Fruit fly (Drosophila melanogaster) whole organism, embryonic: Measurements from ENCODE around the gene CG13884.

Experiments used
- Ada2b ChIP-seq: fragments of 200-800 bp; sonication (Bioruptor generic); IDR thresholded peaks from 2 replicates; pipeline ENCODE4 v1.3.6; 2022; ENCODE audit warnings: missing biosample characterization, missing genetic modification characterization
- Adf1 ChIP-seq: fragments of 200-800 bp; sonication (Bioruptor generic); IDR thresholded peaks from 2 replicates; pipeline ENCODE4 v1.3.6; 2022; ENCODE audit warnings: missing biosample characterization, missing genetic modification characterization
- BtbVII ChIP-seq: fragments of 200-800 bp; sonication (Bioruptor generic); optimal IDR thresholded peaks from 3 replicates; lab custom pipeline; 2017; ENCODE audit warnings: missing biosample characterization, mild to moderate bottlenecking, missing genetic modification characterization
- CG11085 ChIP-seq: fragments of 200-800 bp; sonication (Bioruptor generic); IDR thresholded peaks from 2 replicates; pipeline ENCODE4 v1.3.6; 2022; ENCODE audit warnings: missing biosample characterization, missing genetic modification characterization
- CG11093 ChIP-seq: fragments of 200-800 bp; sonication (Bioruptor generic); IDR thresholded peaks from 3 replicates; pipeline ENCODE4 v1.3.6; 2022; ENCODE audit warnings: missing biosample characterization, missing genetic modification characterization
- CG11723 ChIP-seq: fragments of 200-800 bp; sonication (Bioruptor generic); optimal IDR thresholded peaks from 2 replicates; lab custom pipeline; 2017; ENCODE audit warnings: missing biosample characterization, mild to moderate bottlenecking, missing genetic modification characterization
- CG12155 ChIP-seq: fragments of 200-800 bp; sonication (Bioruptor generic); optimal IDR thresholded peaks from 3 replicates; lab custom pipeline; 2016; ENCODE audit warnings: missing biosample characterization, missing genetic modification characterization
- CG12299 ChIP-seq: fragments of 200-800 bp; sonication (Bioruptor generic); optimal IDR thresholded peaks from 2 replicates; lab custom pipeline; 2018; ENCODE audit warnings: missing biosample characterization, mild to moderate bottlenecking, missing genetic modification characterization
- CG13287 ChIP-seq: fragments of 200-800 bp; sonication (Bioruptor generic); IDR thresholded peaks from 2 replicates; pipeline ENCODE4 v1.3.6; 2022; ENCODE audit warnings: missing biosample characterization, missing genetic modification characterization; ENCODE audit not compliant: partially characterized antibody
- CG14965 ChIP-seq: fragments of 200-800 bp; sonication (Bioruptor generic); optimal IDR thresholded peaks from 2 replicates; lab custom pipeline; 2016; ENCODE audit warnings: missing biosample characterization, missing genetic modification characterization, borderline replicate concordance
- CG17359 ChIP-seq: fragments of 200-800 bp; sonication (Bioruptor generic); optimal IDR thresholded peaks from 3 replicates; lab custom pipeline; 2018; ENCODE audit warnings: missing biosample characterization, mild to moderate bottlenecking, missing genetic modification characterization, moderate library complexity
- CG18262 ChIP-seq: fragments of 200-800 bp; optimal IDR thresholded peaks from 3 replicates; lab custom pipeline; 2019; ENCODE audit warnings: missing biosample characterization, mild to moderate bottlenecking, missing genetic modification characterization, moderate library complexity
- CrebB ChIP-seq: fragments of 200-800 bp; sonication (Bioruptor generic); optimal IDR thresholded peaks from 3 replicates; lab custom pipeline; 2018; ENCODE audit warnings: missing biosample characterization, mild to moderate bottlenecking, missing genetic modification characterization
- D ChIP-seq, 2 experiments: fragments of 200-800 bp in 1 of 2; fragments of >200 bp in 1 of 2; sonication (Bioruptor generic) in 1 of 2; optimal IDR thresholded peaks; 2 replicates in 1 of 2; 3 replicates in 1 of 2; lab custom pipeline; 2017; ENCODE audit warnings: mild to moderate bottlenecking in 1 of 2, missing biosample characterization in 1 of 2, missing genetic modification characterization in 1 of 2, missing genetic modification reagents in 1 of 2
- Dbx ChIP-seq: fragments of 200-800 bp; sonication (Bioruptor generic); IDR thresholded peaks from 3 replicates; pipeline ENCODE4 v1.3.6; 2022; ENCODE audit warnings: missing biosample characterization, missing genetic modification characterization
- Deaf1 ChIP-seq: fragments of 200-800 bp; optimal IDR thresholded peaks from 3 replicates; lab custom pipeline; 2019; ENCODE audit warnings: missing biosample characterization, mild to moderate bottlenecking, missing genetic modification characterization, moderate library complexity
- Dip3 ChIP-seq: fragments of 200-800 bp; sonication (Bioruptor generic); optimal IDR thresholded peaks from 3 replicates; lab custom pipeline; 2016; ENCODE audit warnings: missing biosample characterization, missing genetic modification characterization
- Ets65A ChIP-seq: fragments of 200-800 bp; sonication (Bioruptor generic); peaks from one replicate; lab custom pipeline; 2016; ENCODE audit warnings: missing biosample characterization, missing genetic modification characterization
- Ets97D ChIP-seq: fragments of 200-800 bp; sonication (Bioruptor generic); optimal IDR thresholded peaks from 3 replicates; lab custom pipeline; 2016; ENCODE audit warnings: missing biosample characterization, missing genetic modification characterization
- Fer1 ChIP-seq: fragments of 200-800 bp; sonication (Bioruptor generic); optimal IDR thresholded peaks from 2 replicates; lab custom pipeline; 2017; ENCODE audit warnings: missing biosample characterization, mild to moderate bottlenecking, missing genetic modification characterization
- Fer2 ChIP-seq: fragments of 200-800 bp; sonication (Bioruptor generic); optimal IDR thresholded peaks from 2 replicates; lab custom pipeline; 2018; ENCODE audit warnings: missing biosample characterization, mild to moderate bottlenecking, missing genetic modification characterization, moderate library complexity
- Jarid2 ChIP-seq: fragments of 200-800 bp; sonication (Bioruptor generic); optimal IDR thresholded peaks from 3 replicates; lab custom pipeline; 2017; ENCODE audit warnings: mild to moderate bottlenecking, missing biosample characterization, missing genetic modification reagents, missing genetic modification characterization
- NFAT ChIP-seq: fragments of 200-800 bp; sonication (Bioruptor generic); IDR thresholded peaks from 2 replicates; pipeline ENCODE4 v1.3.6; 2022; ENCODE audit warnings: missing biosample characterization, missing genetic modification characterization
- Sox102F ChIP-seq: fragments of 200-800 bp; sonication (Bioruptor generic); optimal IDR thresholded peaks from 2 replicates; lab custom pipeline; 2018; ENCODE audit warnings: missing biosample characterization, mild to moderate bottlenecking, missing genetic modification characterization, moderate library complexity
- Trl ChIP-seq, 3 experiments: fragments of >200 bp in 2 of 3; fragments of 200-800 bp in 1 of 3; sonication (Bioruptor generic) in 1 of 3; optimal IDR thresholded peaks; 2 replicates in 1 of 3; 3 replicates in 2 of 3; lab custom pipeline; 2016 to 2017; ENCODE audit warnings: missing biosample characterization in 1 of 3, missing genetic modification characterization in 1 of 3
- ash1 ChIP-seq: fragments of 200-800 bp; sonication (Bioruptor generic); optimal IDR thresholded peaks from 2 replicates; lab custom pipeline; 2018; ENCODE audit warnings: missing biosample characterization, mild to moderate bottlenecking, missing genetic modification characterization
- corto ChIP-seq: fragments of 200-800 bp; sonication (Bioruptor generic); optimal IDR thresholded peaks from 2 replicates; lab custom pipeline; 2016; ENCODE audit warnings: missing biosample characterization, mild to moderate bottlenecking, missing genetic modification characterization, moderate library complexity
- crol ChIP-seq: fragments of 200-800 bp; sonication (Bioruptor generic); IDR thresholded peaks from 2 replicates; pipeline ENCODE4 v1.3.6; 2022; ENCODE audit warnings: missing biosample characterization, missing genetic modification characterization
- dmrt99B ChIP-seq: fragments of 200-800 bp; sonication (Bioruptor generic); optimal IDR thresholded peaks from 2 replicates; lab custom pipeline; 2018; ENCODE audit warnings: missing biosample characterization, mild to moderate bottlenecking, missing genetic modification characterization, moderate library complexity
- fd3F ChIP-seq: fragments of 200-800 bp; sonication (Bioruptor generic); optimal IDR thresholded peaks from 2 replicates; lab custom pipeline; 2018; ENCODE audit warnings: missing biosample characterization, mild to moderate bottlenecking, missing genetic modification characterization, moderate library complexity
- gce ChIP-seq: fragments of 200-800 bp; sonication (Bioruptor generic); IDR thresholded peaks from 3 replicates; pipeline ENCODE4 v1.3.6; 2022; ENCODE audit warnings: missing biosample characterization, missing genetic modification characterization
- gem ChIP-seq: fragments of 200-800 bp; sonication (Bioruptor generic); optimal IDR thresholded peaks from 2 replicates; lab custom pipeline; 2019; ENCODE audit warnings: missing biosample characterization, mild to moderate bottlenecking, missing genetic modification characterization, moderate library complexity
- gsb ChIP-seq: fragments of 200-800 bp; sonication (Bioruptor generic); IDR thresholded peaks from 2 replicates; pipeline ENCODE4 v1.3.6; 2022; ENCODE audit warnings: missing biosample characterization, missing genetic modification characterization
- jumu ChIP-seq: fragments of 200-800 bp; sonication (Bioruptor generic); optimal IDR thresholded peaks from 3 replicates; lab custom pipeline; 2016; ENCODE audit warnings: missing biosample characterization, missing genetic modification characterization
- lab ChIP-seq: fragments of 200-800 bp; sonication (Bioruptor generic); optimal IDR thresholded peaks from 3 replicates; lab custom pipeline; 2017; ENCODE audit warnings: missing biosample characterization, missing genetic modification characterization, mild to moderate bottlenecking, moderate library complexity, missing genetic modification reagents
- pfk ChIP-seq: fragments of 200-800 bp; sonication (Bioruptor generic); optimal IDR thresholded peaks from 2 replicates; lab custom pipeline; 2018; ENCODE audit warnings: missing biosample characterization, mild to moderate bottlenecking, missing genetic modification characterization, moderate library complexity
- pho ChIP-seq: fragments of 200-800 bp; sonication (Bioruptor generic); optimal IDR thresholded peaks from 2 replicates; lab custom pipeline; 2016; ENCODE audit warnings: missing biosample characterization, missing genetic modification characterization
- pzg ChIP-seq: fragments of 200-800 bp; sonication (Bioruptor generic); optimal IDR thresholded peaks from 3 replicates; lab custom pipeline; 2018; ENCODE audit warnings: missing biosample characterization, mild to moderate bottlenecking, missing genetic modification characterization, moderate library complexity
- schlank ChIP-seq: fragments of 200-800 bp; sonication (Bioruptor generic); optimal IDR thresholded peaks from 2 replicates; lab custom pipeline; 2018; ENCODE audit warnings: missing biosample characterization, mild to moderate bottlenecking, missing genetic modification characterization
- sd ChIP-seq: fragments of 200-800 bp; sonication (Bioruptor generic); optimal IDR thresholded peaks from 3 replicates; lab custom pipeline; 2018; ENCODE audit warnings: missing biosample characterization, mild to moderate bottlenecking, missing genetic modification characterization, moderate library complexity
- slbo ChIP-seq: fragments of 200-800 bp; sonication (Bioruptor generic); IDR thresholded peaks from 2 replicates; pipeline ENCODE4 v1.3.6; 2022; ENCODE audit warnings: missing biosample characterization, missing genetic modification characterization
- sob ChIP-seq: fragments of 200-800 bp; sonication (Bioruptor generic); IDR thresholded peaks from 2 replicates; pipeline ENCODE4 v1.3.6; 2022; ENCODE audit warnings: missing biosample characterization, missing genetic modification characterization
- stwl ChIP-seq: fragments of 200-800 bp; sonication (Bioruptor generic); optimal IDR thresholded peaks from 3 replicates; lab custom pipeline; 2018; ENCODE audit warnings: missing biosample characterization, mild to moderate bottlenecking, missing genetic modification characterization, moderate library complexity
- tap ChIP-seq: fragments of 200-800 bp; optimal IDR thresholded peaks from 3 replicates; lab custom pipeline; 2019; ENCODE audit warnings: missing biosample characterization, mild to moderate bottlenecking, missing genetic modification characterization, moderate library complexity
- toy ChIP-seq: fragments of 200-800 bp; sonication (Bioruptor generic); IDR thresholded peaks from 2 replicates; pipeline ENCODE4 v1.3.6; 2022; ENCODE audit warnings: missing biosample characterization, missing genetic modification characterization
- ttk ChIP-seq: fragments of 200-800 bp; sonication (Bioruptor generic); IDR thresholded peaks from 2 replicates; pipeline ENCODE4 v2.1.2; 2022; ENCODE audit warnings: missing biosample characterization, missing genetic modification characterization
- unpg ChIP-seq: fragments of 200-800 bp; sonication (Bioruptor generic); optimal IDR thresholded peaks from 3 replicates; lab custom pipeline; 2018; ENCODE audit warnings: missing biosample characterization, mild to moderate bottlenecking, missing genetic modification characterization, moderate library complexity

CG13884 gene

DNA sequence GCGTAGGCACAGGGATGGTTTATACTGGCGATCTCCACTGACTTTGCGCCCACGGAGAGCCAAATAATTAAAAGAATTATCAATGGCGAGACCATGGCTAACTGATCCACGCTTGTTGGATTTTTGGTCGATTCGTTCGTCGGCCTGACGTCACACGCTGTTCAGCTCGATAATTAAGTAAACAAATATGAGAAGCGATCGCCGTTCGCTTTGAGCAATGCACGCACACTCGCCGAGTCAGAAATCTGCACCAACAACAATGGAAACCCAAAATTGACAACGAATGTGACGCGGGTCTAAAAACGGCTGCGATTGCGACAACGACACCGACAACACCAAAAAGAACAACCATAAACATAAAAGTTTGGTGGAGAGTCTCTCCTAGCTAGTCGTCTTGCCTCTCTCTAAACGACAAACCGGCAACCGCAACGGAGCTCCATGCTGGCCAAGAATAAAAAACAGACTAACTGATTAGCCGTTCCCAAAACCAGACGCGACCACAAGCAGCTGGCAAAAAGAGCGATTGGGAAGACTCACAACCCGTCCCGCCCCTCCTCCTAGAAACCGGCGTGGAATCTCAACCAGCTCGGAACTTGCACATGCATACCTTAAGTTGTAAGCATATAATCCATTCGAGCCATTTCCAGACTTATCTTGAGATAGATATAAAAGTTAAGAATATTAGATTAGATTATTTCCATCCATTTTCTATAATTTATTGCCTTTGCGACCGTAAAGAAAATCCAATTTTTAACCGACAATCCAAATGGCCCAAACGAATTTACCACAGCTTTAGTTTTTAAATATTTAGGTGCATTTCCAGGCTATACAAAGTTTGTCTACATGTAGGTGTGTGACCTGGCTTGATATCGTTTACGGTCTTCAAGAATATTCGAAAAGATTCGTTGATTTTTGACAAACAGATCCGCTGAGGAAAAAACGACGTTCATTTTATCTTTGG, 34.1 kb downstream of the CG13884 start, which contains the start of gene mthl9:
TSS of gene mthl9 (minus strand) at position 468 of the 961 bp plus-strand sequence.
- TF ChIP-seq Trl (optimal IDR thresholded peaks at IDR 0.05; lab: Kevin White, UChicago) = peak in 1 of 2 experiments; percentile 75
- peak; percentile 41 for TF ChIP-seq Trl (GFP tag; optimal IDR thresholded peaks at IDR 0.05; lab: Kevin White, UChicago)
- TF ChIP-seq sd (tag; lab: Kevin White, UChicago) = peak; percentile 91
- peak; percentile 38; the same call in 1 of the 3 replicates for TF ChIP-seq gce (GFP tag; lab: Robert Waterston, UW)
- TF ChIP-seq CG12299 (tag; lab: Kevin White, UChicago) = no peak
- TF ChIP-seq CG17359 (tag; lab: Kevin White, UChicago) = no peak
- TF ChIP-seq dmrt99B (tag; lab: Kevin White, UChicago) = no peak
- no peak for TF ChIP-seq ttk (GFP tag; lab: Robert Waterston, UW)
- TF ChIP-seq CG14965 = no peak
- TF ChIP-seq CrebB (tag; lab: Kevin White, UChicago) = peak; percentile 12
- TF ChIP-seq fd3F (GFP tag; lab: Kevin White, UChicago) = no peak
- no peak for TF ChIP-seq D (optimal IDR thresholded peaks at IDR 0.05; lab: Kevin White, UChicago)
- no peak for TF ChIP-seq D (GFP tag; optimal IDR thresholded peaks at IDR 0.05; lab: Kevin White, UChicago)
- peak; percentile 36; the same call in 1 of the 2 replicates for TF ChIP-seq slbo (GFP tag; lab: Robert Waterston, UW)
- TF ChIP-seq tap (tag; lab: Kevin White, UChicago) = peak; percentile 11
- TF ChIP-seq Fer1 (GFP tag; lab: Kevin White, UChicago) = peak; percentile 62
- no peak for TF ChIP-seq Sox102F (GFP tag; lab: Kevin White, UChicago)
- no peak for TF ChIP-seq gsb (GFP tag; lab: Robert Waterston, UW)
- TF ChIP-seq Jarid2 = peak; percentile 60
- no peak for TF ChIP-seq schlank
- TF ChIP-seq crol = peak; percentile 83
- peak; percentile 57 for TF ChIP-seq BtbVII
- no peak for TF ChIP-seq Dip3 (GFP tag; lab: Kevin White, UChicago)
- TF ChIP-seq CG12155 (GFP tag; lab: Kevin White, UChicago) = peak; percentile 53
- TF ChIP-seq lab = no peak
- peak; percentile 30; the same call in 1 of the 2 replicates for TF ChIP-seq NFAT (GFP tag; lab: Robert Waterston, UW)
- no peak for TF ChIP-seq CG11723 (GFP tag; lab: Kevin White, UChicago)
- TF ChIP-seq pzg (GFP tag; lab: Kevin White, UChicago) = peak; percentile 9
- TF ChIP-seq gem (tag; lab: Kevin White, UChicago) = no peak
- TF ChIP-seq pfk (GFP tag; lab: Kevin White, UChicago) = no peak
- no peak for TF ChIP-seq jumu
- TF ChIP-seq toy (GFP tag; lab: Robert Waterston, UW) = no peak
- no peak for TF ChIP-seq Ada2b
- TF ChIP-seq ash1 = no peak
- peak; percentile 2 for TF ChIP-seq pho (GFP tag; lab: Kevin White, UChicago)
- TF ChIP-seq stwl (tag; lab: Kevin White, UChicago) = peak; percentile 26
- peak; percentile 45; the same call in 1 of the 2 replicates for TF ChIP-seq CG13287 (GFP tag; lab: Robert Waterston, UW)
- no peak for TF ChIP-seq Fer2 (tag; lab: Kevin White, UChicago)
- 0 out of 3 replicates have a peak, but pooled peaks have one; percentile 19 for TF ChIP-seq Dbx (GFP tag; lab: Robert Waterston, UW)
- peak; percentile 46; the same call in 1 of the 2 replicates for TF ChIP-seq Adf1
- no peak; the same call in 1 of the 2 replicates for TF ChIP-seq sob
- peak; percentile 53 for TF ChIP-seq Deaf1 (tag; lab: Kevin White, UChicago)
- no peak for TF ChIP-seq CG11085
- peak; percentile 10 for TF ChIP-seq corto (GFP tag; lab: Kevin White, UChicago)
- no peak for TF ChIP-seq unpg (GFP tag; lab: Kevin White, UChicago)
- TF ChIP-seq Ets97D = peak; percentile 1
- TF ChIP-seq Ets65A (GFP tag; lab: Kevin White, UChicago) = peak; percentile 48
- no peak for TF ChIP-seq CG18262 (tag; lab: Kevin White, UChicago)
- TF ChIP-seq CG11093 (GFP tag; lab: Robert Waterston, UW) = no peak
